Worm (Caenorhabditis elegans) whole organism, young adult: ENCODE measurements around the gene C34E10.12.

Source experiments
- B0261.1 ChIP-seq: sonication (generic microtip); optimal IDR thresholded peaks from 2 replicates; lab custom pipeline; 2016; ENCODE audit warnings: mild to moderate bottlenecking, missing genetic modification characterization, moderate library complexity, missing compliant biosample characterization
- F39B2.1 ChIP-seq: fragments of 200-800 bp; sonication (Bioruptor generic); IDR thresholded peaks from 2 replicates; pipeline ENCODE4 v1.3.6; 2022; ENCODE audit warnings: missing genetic modification reagents, missing genetic modification characterization, missing compliant biosample characterization
- K11D2.4 ChIP-seq: fragments of 200-800 bp; sonication (Bioruptor generic); IDR thresholded peaks from 2 replicates; pipeline ENCODE4 v1.3.6; 2022; ENCODE audit warnings: missing genetic modification reagents, missing genetic modification characterization, missing compliant biosample characterization
- akir-1 ChIP-seq: fragments of 200-800 bp; sonication (Bioruptor generic); optimal IDR thresholded peaks from 2 replicates; lab custom pipeline; 2018; ENCODE audit warnings: mild to moderate bottlenecking, missing genetic modification characterization, moderate library complexity, missing compliant biosample characterization
- ama-1 ChIP-seq, 3 experiments: fragments of 150-350 bp in 1 of 3; sonication (generic microtip) in 2 of 3; optimal IDR thresholded peaks; 2 replicates each; lab custom pipeline; 2014 to 2018; ENCODE audit warnings: missing biosample characterization in 2 of 3, missing genetic modification characterization in 2 of 3, missing genetic modification reagents in 2 of 3
- ceh-58 ChIP-seq: fragments of 200-800 bp; sonication (Bioruptor generic); IDR thresholded peaks from 2 replicates; pipeline ENCODE4 v1.3.6; 2022; ENCODE audit warnings: missing genetic modification characterization, missing compliant biosample characterization
- chd-7 ChIP-seq: sonication (generic microtip); optimal IDR thresholded peaks from 2 replicates; lab custom pipeline; 2016; ENCODE audit warnings: mild to moderate bottlenecking, missing genetic modification characterization, moderate library complexity, missing compliant biosample characterization
- dox-1 ChIP-seq: fragments of 200-800 bp; sonication (Bioruptor generic); IDR thresholded peaks from 2 replicates; pipeline ENCODE4 v1.3.6; 2022; ENCODE audit warnings: missing genetic modification reagents, missing genetic modification characterization, missing compliant biosample characterization
- ekl-4 ChIP-seq: fragments of 200-800 bp; sonication (Bioruptor generic); IDR thresholded peaks from 2 replicates; pipeline ENCODE4 v1.3.6; 2022; ENCODE audit warnings: missing genetic modification reagents, missing genetic modification characterization, missing compliant biosample characterization
- lin-35 ChIP-seq, 3 experiments: fragments of 150-350 bp in 2 of 3; sonication (generic microtip) in 1 of 3; optimal IDR thresholded peaks; 2 replicates each; lab custom pipeline; 2014 to 2018; ENCODE audit warnings: missing biosample characterization in 3 of 3, missing genetic modification characterization in 3 of 3, missing genetic modification reagents in 3 of 3
- lsl-1 ChIP-seq: fragments of 200-800 bp; sonication (Bioruptor generic); optimal IDR thresholded peaks from 2 replicates; lab custom pipeline; 2018; ENCODE audit warnings: mild to moderate bottlenecking, missing genetic modification characterization, moderate library complexity, missing compliant biosample characterization
- mes-4 ChIP-seq: sonication (generic microtip); optimal IDR thresholded peaks from 2 replicates; lab custom pipeline; 2016; ENCODE audit warnings: missing genotype, missing genetic modification characterization, missing compliant biosample characterization
- mxl-1 ChIP-seq: sonication (generic microtip); optimal IDR thresholded peaks from 2 replicates; lab custom pipeline; 2016; ENCODE audit warnings: missing genetic modification characterization, missing compliant biosample characterization
- nfya-1 ChIP-seq: sonication (generic microtip); optimal IDR thresholded peaks from 2 replicates; lab custom pipeline; 2017; ENCODE audit warnings: antibody characterized with exemption, missing compliant biosample characterization, missing genetic modification characterization, borderline replicate concordance; ENCODE audit not compliant: insufficient read depth
- nfyb-1 ChIP-seq: fragments of 200-800 bp; sonication (Bioruptor generic); IDR thresholded peaks from 2 replicates; pipeline ENCODE4 v1.3.6; 2022; ENCODE audit warnings: missing genetic modification reagents, missing genetic modification characterization, missing compliant biosample characterization
- snpc-4 ChIP-seq, 5 experiments: fragments of 150-350 bp in 1 of 5; sonication (generic microtip) in 4 of 5; optimal IDR thresholded peaks; 2 replicates each; lab custom pipeline; 2014 to 2018; ENCODE audit warnings: missing genetic modification characterization in 5 of 5, missing biosample characterization in 3 of 5, antibody characterized with exemption in 2 of 5, mild to moderate bottlenecking in 2 of 5, missing compliant biosample characterization in 2 of 5, missing genotype in 2 of 5, moderate library complexity in 2 of 5, missing genetic modification reagents in 1 of 5
- sptf-2 ChIP-seq: fragments of 200-800 bp; sonication (Bioruptor generic); optimal IDR thresholded peaks from 2 replicates; lab custom pipeline; 2018; ENCODE audit warnings: mild to moderate bottlenecking, missing genetic modification characterization, missing compliant biosample characterization
- unc-62 ChIP-seq: fragments of 150-350 bp; optimal IDR thresholded peaks from 2 replicates; lab custom pipeline; 2014; ENCODE audit warnings: missing biosample characterization, missing genetic modification reagents, missing genetic modification characterization
- xnd-1 ChIP-seq: sonication (generic microtip); optimal IDR thresholded peaks from 2 replicates; lab custom pipeline; 2016; ENCODE audit warnings: missing genotype, missing genetic modification reagents, missing genetic modification characterization, missing compliant biosample characterization

The C34E10.12 gene

DNA sequence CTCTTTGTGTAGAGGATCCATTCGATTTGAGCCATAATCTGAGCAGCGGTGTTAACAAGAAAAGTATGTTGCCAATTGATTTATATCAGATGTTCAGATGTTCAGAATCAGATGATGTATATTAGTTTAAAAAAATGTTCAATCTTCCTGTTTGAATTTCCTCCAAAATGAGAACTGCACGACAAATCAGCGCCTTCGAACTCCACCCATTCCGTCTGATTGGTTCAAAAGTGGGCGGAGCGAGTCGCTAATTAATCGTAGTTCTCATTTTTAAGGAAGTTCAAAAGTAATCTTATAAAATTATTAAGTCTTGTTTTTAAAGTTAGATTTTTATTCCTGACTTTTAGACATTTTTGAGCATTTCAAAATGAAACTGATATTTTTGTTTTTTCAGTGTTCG is 48.5 kb downstream of the C34E10.12 start:
- no peak for TF ChIP-seq akir-1 (GFP tag; lab: Kevin White, UChicago)
- no peak for TF ChIP-seq mes-4 (tag; lab: Kevin White, UChicago)
- TF ChIP-seq unc-62 (GFP tag; lab: Kevin White, UChicago), result no peak
- no peak for TF ChIP-seq nfya-1 (tag; lab: Kevin White, UChicago)
- no peak for TF ChIP-seq mxl-1 (tag; lab: Kevin White, UChicago)
- TF ChIP-seq chd-7 (tag; lab: Kevin White, UChicago), result no peak
- no peak for TF ChIP-seq ama-1 (optimal IDR thresholded peaks at IDR 0.05; lab: Kevin White, UChicago)
- no peak for TF ChIP-seq ama-1 (GFP tag; optimal IDR thresholded peaks at IDR 0.05; lab: Kevin White, UChicago)
- TF ChIP-seq ekl-4 (GFP tag; lab: Robert Waterston, UW), result no peak
- no peak for TF ChIP-seq sptf-2 (GFP tag; lab: Kevin White, UChicago)
- no peak for TF ChIP-seq K11D2.4 (GFP tag; lab: Robert Waterston, UW)
- no peak for TF ChIP-seq lsl-1 (GFP tag; lab: Kevin White, UChicago)
- TF ChIP-seq snpc-4 (GFP tag; optimal IDR thresholded peaks at IDR 0.05; lab: Kevin White, UChicago), result no peak
- TF ChIP-seq snpc-4 (tag; optimal IDR thresholded peaks at IDR 0.05; lab: Kevin White, UChicago), result no peak
- no peak for TF ChIP-seq nfyb-1
- no peak for TF ChIP-seq dox-1 (GFP tag; lab: Robert Waterston, UW)
- TF ChIP-seq ceh-58 (GFP tag; lab: Robert Waterston, UW), result no peak
- no peak for TF ChIP-seq xnd-1
- no peak for TF ChIP-seq lin-35 (GFP tag; optimal IDR thresholded peaks at IDR 0.05; lab: Kevin White, UChicago)
- no peak for TF ChIP-seq F39B2.1 (GFP tag; lab: Robert Waterston, UW)
- no peak for TF ChIP-seq B0261.1 (tag; lab: Kevin White, UChicago)
